Worm (Caenorhabditis elegans): ENCODE data around the gene K08B12.3.

The K08B12.3 gene

ce11 chrV:6259139-6259538, 24.2 kb downstream of the K08B12.3 start, which contains the start of gene K08B12.1:
TSS of gene K08B12.1 (plus strand) at chrV:6259367.
- TF ChIP-seq unc-86 (tag; optimal IDR thresholded peaks at IDR 0.05) (no peak), che-1 (tag; optimal IDR thresholded peaks at IDR 0.05) (no peak), fkh-10 (GFP tag; optimal IDR thresholded peaks at IDR 0.05) (no peak), sdc-2 (tag; optimal IDR thresholded peaks at IDR 0.05) (no peak)

- TF ChIP-seq ceh-14 (tag; optimal IDR thresholded peaks at IDR 0.05) (peak; percentile 95), nfya-1 (tag; optimal IDR thresholded peaks at IDR 0.05) (peak; percentile 96), hlh-8 (tag; optimal IDR thresholded peaks at IDR 0.05) (peak; percentile 96), lin-11 (tag; optimal IDR thresholded peaks at IDR 0.05) (peak; percentile 34), elt-4 (tag; optimal IDR thresholded peaks at IDR 0.05) (no peak), ttx-3 (tag; optimal IDR thresholded peaks at IDR 0.05) (peak; percentile 64), unc-3 (GFP tag; conservative IDR thresholded peaks at IDR 0.05) (peak; percentile 74), unc-3 (tag; optimal IDR thresholded peaks at IDR 0.05) (peak; percentile 72), zip-5 (tag; optimal IDR thresholded peaks at IDR 0.05) (no peak), pax-1 (tag; optimal IDR thresholded peaks at IDR 0.05) (no peak), K09A11.1 (tag; optimal IDR thresholded peaks at IDR 0.05; ENCODE audit: insufficient read depth) (peak; percentile 87), pha-4 (tag; optimal IDR thresholded peaks at IDR 0.05) (no peak), ceh-6 (GFP tag; optimal IDR thresholded peaks at IDR 0.05) (peak; percentile 72), madf-2 (tag; optimal IDR thresholded peaks at IDR 0.05) (peak; percentile 96), ceh-30 (tag; optimal IDR thresholded peaks at IDR 0.05) (peak; percentile 72), sdc-2 (tag; optimal IDR thresholded peaks at IDR 0.05) (peak; percentile 80), ceh-31 (tag; optimal IDR thresholded peaks at IDR 0.05) (peak; percentile 92), odd-2 (tag; optimal IDR thresholded peaks at IDR 0.05) (no peak), pha-2 (tag; optimal IDR thresholded peaks at IDR 0.05) (peak; percentile 25), pat-9 (tag; optimal IDR thresholded peaks at IDR 0.05) (peak; percentile 92), syd-9 (tag; optimal IDR thresholded peaks at IDR 0.05) (peak; percentile 70), ceh-9 (tag; optimal IDR thresholded peaks at IDR 0.05) (no peak), ceh-48 (tag; optimal IDR thresholded peaks at IDR 0.05) (peak; percentile 76), ahr-1 (tag; optimal IDR thresholded peaks at IDR 0.05) (peak; percentile 54), tbx-2 (tag; optimal IDR thresholded peaks at IDR 0.05) (peak; percentile 95), C08G9.2 (tag; optimal IDR thresholded peaks at IDR 0.05) (peak; percentile 58), che-1 (tag; optimal IDR thresholded peaks at IDR 0.05) (peak; percentile 63), pqm-1 (tag; optimal IDR thresholded peaks at IDR 0.05) (peak; percentile 38), ceh-18 (tag; optimal IDR thresholded peaks at IDR 0.05) (peak; percentile 93), ceh-45 (GFP tag; IDR thresholded peaks at IDR 0.05) (peak; percentile 48; the same call in 1 of the 2 replicates), F13H6.1 (tag; optimal IDR thresholded peaks at IDR 0.05) (peak; percentile 84), hlh-13 (GFP tag; optimal IDR thresholded peaks at IDR 0.05) (peak; percentile 18), rnt-1 (tag; optimal IDR thresholded peaks at IDR 0.05) (peak; percentile 93), ceh-34 (tag; optimal IDR thresholded peaks at IDR 0.05) (peak; percentile 89), dmd-4 (tag; optimal IDR thresholded peaks at IDR 0.05; ENCODE audit: borderline replicate concordance) (peak; percentile 16), ztf-16 (tag; optimal IDR thresholded peaks at IDR 0.05) (peak; percentile 83), ama-1 (optimal IDR thresholded peaks at IDR 0.05) (no peak), sox-2 (GFP tag; IDR thresholded peaks at IDR 0.05) (peak; percentile 44; the same call in 1 of the 2 replicates), dve-1 (tag; optimal IDR thresholded peaks at IDR 0.05) (peak; percentile 80), unc-55 (GFP tag; optimal IDR thresholded peaks at IDR 0.05) (peak; percentile 97), gmeb-2 (tag; optimal IDR thresholded peaks at IDR 0.05) (peak; percentile 67), lim-6 (tag; optimal IDR thresholded peaks at IDR 0.05) (peak; percentile 62), ets-4 (tag; optimal IDR thresholded peaks at IDR 0.05) (peak; percentile 54), npax-4 (tag; optimal IDR thresholded peaks at IDR 0.05) (peak; percentile 40), sox-4 (tag; optimal IDR thresholded peaks at IDR 0.05) (peak; percentile 77), ref-2 (tag; optimal IDR thresholded peaks at IDR 0.05) (peak; percentile 78), hlh-15 (tag; optimal IDR thresholded peaks at IDR 0.05) (peak; percentile 41), nhr-11 (tag; optimal IDR thresholded peaks at IDR 0.05) (no peak)
Observed at ce11 chrV:6267237-6267812, 32.3 kb downstream of the K08B12.3 start, which contains the start of gene mrck-1. TSS of gene mrck-1 (minus strand) at chrV:6267287.

All from whole organism, late embryonic.